Fruit fly (Drosophila melanogaster): ENCODE results near the gene Rcc1.

Rcc1 gene

dm6 chr3L:5932363-5932914 is at the start of gene Rcc1 (continued):
- TF ChIP-seq tx (GFP tag; optimal IDR thresholded peaks at IDR 0.05) (peak; percentile 0), CG2120 (GFP tag; optimal IDR thresholded peaks at IDR 0.05) (peak; percentile 51), CG3163 (GFP tag; optimal IDR thresholded peaks at IDR 0.05) (peak; percentile 30), CG10366 (GFP tag; IDR thresholded peaks at IDR 0.05) (no peak), slbo (GFP tag; IDR thresholded peaks at IDR 0.05) (peak; percentile 28; the same call in 1 of the 2 replicates), CG9876 (GFP tag; optimal IDR thresholded peaks at IDR 0.05) (peak; percentile 26), CG9437 (GFP tag; optimal IDR thresholded peaks at IDR 0.05) (no peak), CG8359 (GFP tag; optimal IDR thresholded peaks at IDR 0.05; ENCODE audit: borderline replicate concordance) (no peak), CG4617 (GFP tag; optimal IDR thresholded peaks at IDR 0.05; ENCODE audit: borderline replicate concordance) (peak; percentile 29), phol (tag; optimal IDR thresholded peaks at IDR 0.05) (peak; percentile 71), Nf-YB (GFP tag; optimal IDR thresholded peaks at IDR 0.05) (peak; percentile 24), NC2β (GFP tag; optimal IDR thresholded peaks at IDR 0.05) (peak; percentile 21), CG34422 (GFP tag; IDR thresholded peaks at IDR 0.05) (peak; percentile 93; the same call in 2 of the 3 replicates), CG17328 (GFP tag; IDR thresholded peaks at IDR 0.05) (0 out of 2 replicates have a peak, but pooled peaks have one; percentile 12), trem (tag; optimal IDR thresholded peaks at IDR 0.05) (peak; percentile 87), CG13624 (GFP tag; optimal IDR thresholded peaks at IDR 0.05) (peak; percentile 43), hbn (GFP tag; IDR thresholded peaks at IDR 0.05; ENCODE audit: partially characterized antibody) (peak; percentile 41; the same call in 1 of the 2 replicates), pnt (GFP tag; optimal IDR thresholded peaks at IDR 0.05) (peak; percentile 13), CG34224 (GFP tag; IDR thresholded peaks at IDR 0.05; ENCODE audit: partially characterized antibody) (peak; percentile 52; the same call in 1 of the 3 replicates), pros (GFP tag; optimal IDR thresholded peaks at IDR 0.05) (no peak), ci (GFP tag; IDR thresholded peaks at IDR 0.05) (0 out of 3 replicates have a peak, but pooled peaks have one; percentile 15), Pdp1 (GFP tag; optimal IDR thresholded peaks at IDR 0.05) (peak in 1 of 2 experiments; percentile 28), odd (GFP tag; optimal IDR thresholded peaks at IDR 0.05) (no peak), CG7928 (GFP tag; optimal IDR thresholded peaks at IDR 0.05) (peak; percentile 16), nerfin-2 (GFP tag; IDR thresholded peaks at IDR 0.05; ENCODE audit: partially characterized antibody) (peak; percentile 53; the same call in 1 of the 2 replicates), gce (GFP tag; IDR thresholded peaks at IDR 0.05) (no peak), her (GFP tag; optimal IDR thresholded peaks at IDR 0.05) (peak; percentile 98), Oli (tag; optimal IDR thresholded peaks at IDR 0.05) (no peak), MESR4 (GFP tag; optimal IDR thresholded peaks at IDR 0.05) (peak; percentile 61), grau (tag; optimal IDR thresholded peaks at IDR 0.05) (peak; percentile 23), hkb (optimal IDR thresholded peaks at IDR 0.05) (peak; percentile 90), hkb (GFP tag; IDR thresholded peaks at IDR 0.05) (no peak), CG14860 (GFP tag; IDR thresholded peaks at IDR 0.05; ENCODE audit: partially characterized antibody) (peak; percentile 39; the same call in 1 of the 3 replicates), CG4424 (GFP tag; optimal IDR thresholded peaks at IDR 0.05) (peak; percentile 8), MTF-1 (GFP tag; optimal IDR thresholded peaks at IDR 0.05; ENCODE audit: borderline replicate concordance) (no peak), HLH54F (GFP tag; optimal IDR thresholded peaks at IDR 0.05) (peak; percentile 18), Trl (optimal IDR thresholded peaks at IDR 0.05) (no peak), Trl (GFP tag; optimal IDR thresholded peaks at IDR 0.05) (peak; percentile 16), Taf1 (GFP tag; IDR thresholded peaks at IDR 0.05) (no peak), prd (optimal IDR thresholded peaks at IDR 0.05) (no peak), prd (GFP tag; IDR thresholded peaks at IDR 0.05) (0 out of 3 replicates have a peak, but pooled peaks have one; percentile 11), CG1529 (GFP tag; optimal IDR thresholded peaks at IDR 0.05) (no peak), CG7745 (tag; optimal IDR thresholded peaks at IDR 0.05) (no peak), CG13775 (GFP tag; optimal IDR thresholded peaks at IDR 0.05) (peak; percentile 5), HmgZ (tag; optimal IDR thresholded peaks at IDR 0.05) (peak; percentile 72), twi (tag; optimal IDR thresholded peaks at IDR 0.05) (peak; percentile 20), CG9727 (GFP tag; optimal IDR thresholded peaks at IDR 0.05) (peak; percentile 12), CG32772 (GFP tag; IDR thresholded peaks at IDR 0.05) (no peak), CG8924 (tag; optimal IDR thresholded peaks at IDR 0.05) (no peak), sens (GFP tag) (peak; percentile 67)

Data from whole organism, embryonic.